Worm (Caenorhabditis elegans) whole organism, L2 larva: ENCODE data around the gene F49F1.7.

Experiments used
- C34F6.9 ChIP-seq: fragments of 150-350 bp; optimal IDR thresholded peaks from 2 replicates; lab custom pipeline; 2014; ENCODE audit warnings: missing biosample characterization, missing genetic modification characterization
- F13H6.1 ChIP-seq: sonication (generic microtip); optimal IDR thresholded peaks from 2 replicates; lab custom pipeline; 2016; ENCODE audit warnings: missing genetic modification characterization, missing compliant biosample characterization
- R02D3.7 ChIP-seq: fragments of 150-350 bp; optimal IDR thresholded peaks from 2 replicates; lab custom pipeline; 2014; ENCODE audit warnings: missing biosample characterization, missing genetic modification characterization
- alr-1 ChIP-seq: fragments of 150-350 bp; optimal IDR thresholded peaks from 2 replicates; lab custom pipeline; 2014; ENCODE audit warnings: missing biosample characterization, missing genetic modification characterization
- aly-2 ChIP-seq: fragments of 150-350 bp; optimal IDR thresholded peaks from 2 replicates; lab custom pipeline; 2014; ENCODE audit warnings: missing biosample characterization, missing genetic modification characterization
- ceh-16 ChIP-seq: fragments of 150-350 bp; optimal IDR thresholded peaks from 2 replicates; lab custom pipeline; 2014; ENCODE audit warnings: missing biosample characterization, missing genetic modification characterization
- ceh-82 ChIP-seq: fragments of 150-350 bp; optimal IDR thresholded peaks from 2 replicates; lab custom pipeline; 2014; ENCODE audit warnings: missing biosample characterization, missing genetic modification characterization
- dmd-4 ChIP-seq: sonication (generic microtip); optimal IDR thresholded peaks from 2 replicates; lab custom pipeline; 2017; ENCODE audit warnings: missing biosample characterization, missing genetic modification characterization
- elt-1 ChIP-seq: fragments of 150-350 bp; optimal IDR thresholded peaks from 2 replicates; lab custom pipeline; 2014; ENCODE audit warnings: missing biosample characterization, missing genetic modification characterization
- fos-1 ChIP-seq: fragments of 150-350 bp; optimal IDR thresholded peaks from 2 replicates; lab custom pipeline; 2014; ENCODE audit warnings: missing biosample characterization, missing genetic modification characterization
- lin-13 ChIP-seq: fragments of 150-350 bp; optimal IDR thresholded peaks from 2 replicates; lab custom pipeline; 2014; ENCODE audit warnings: missing biosample characterization, missing genetic modification reagents, missing genetic modification characterization
- lin-39 ChIP-seq: fragments of 150-350 bp; optimal IDR thresholded peaks from 2 replicates; lab custom pipeline; 2014; ENCODE audit warnings: missing biosample characterization, missing genetic modification reagents, missing genetic modification characterization
- lsy-2 ChIP-seq, 2 experiments: fragments of 150-350 bp in 1 of 2; sonication (generic microtip) in 1 of 2; optimal IDR thresholded peaks; 2 replicates each; lab custom pipeline; 2014 to 2017; ENCODE audit warnings: missing biosample characterization in 2 of 2, missing genetic modification characterization in 2 of 2
- mbf-1 ChIP-seq: sonication (generic microtip); optimal IDR thresholded peaks from 2 replicates; lab custom pipeline; 2017; ENCODE audit warnings: missing biosample characterization, missing genetic modification characterization
- mdl-1 ChIP-seq, 2 experiments: fragments of 150-350 bp in 1 of 2; sonication (generic microtip) in 1 of 2; optimal IDR thresholded peaks; 2 replicates each; lab custom pipeline; 2017; ENCODE audit warnings: missing biosample characterization in 2 of 2, missing genetic modification characterization in 2 of 2
- nhr-10 ChIP-seq: sonication (generic microtip); optimal IDR thresholded peaks from 2 replicates; lab custom pipeline; 2017; ENCODE audit warnings: missing biosample characterization, missing genetic modification characterization
- nhr-11 ChIP-seq: fragments of 150-350 bp; optimal IDR thresholded peaks from 2 replicates; lab custom pipeline; 2014; ENCODE audit warnings: missing biosample characterization, missing genetic modification characterization
- nhr-21 ChIP-seq: fragments of 150-350 bp; optimal IDR thresholded peaks from 2 replicates; lab custom pipeline; 2014; ENCODE audit warnings: missing biosample characterization, missing genetic modification characterization
- nhr-23 ChIP-seq: fragments of 150-350 bp; optimal IDR thresholded peaks from 2 replicates; lab custom pipeline; 2014; ENCODE audit warnings: missing biosample characterization, missing genetic modification reagents, missing genetic modification characterization
- nhr-237 ChIP-seq: fragments of 150-350 bp; optimal IDR thresholded peaks from 2 replicates; lab custom pipeline; 2014; ENCODE audit warnings: missing biosample characterization, missing genetic modification characterization
- nhr-25 ChIP-seq: fragments of 150-350 bp; sonication (generic microtip); optimal IDR thresholded peaks from 3 replicates; lab custom pipeline; 2014; ENCODE audit warnings: missing biosample characterization, missing genetic modification characterization
- nhr-6 ChIP-seq: fragments of 150-350 bp; optimal IDR thresholded peaks from 2 replicates; lab custom pipeline; 2014; ENCODE audit warnings: missing biosample characterization, missing genetic modification characterization
- nhr-77 ChIP-seq: fragments of 150-350 bp; optimal IDR thresholded peaks from 2 replicates; lab custom pipeline; 2014; ENCODE audit warnings: missing biosample characterization, missing genetic modification characterization
- sem-4 ChIP-seq: fragments of 150-350 bp; optimal IDR thresholded peaks from 2 replicates; lab custom pipeline; 2014; ENCODE audit warnings: missing biosample characterization, missing genetic modification reagents, missing genetic modification characterization
- skn-1 ChIP-seq: sonication (generic microtip); optimal IDR thresholded peaks from 2 replicates; lab custom pipeline; 2017; ENCODE audit warnings: missing biosample characterization, missing genetic modification characterization
- sma-3 ChIP-seq: sonication (generic microtip); optimal IDR thresholded peaks from 2 replicates; lab custom pipeline; 2016; ENCODE audit warnings: missing genetic modification reagents, missing genetic modification characterization, missing compliant biosample characterization
- sma-9 ChIP-seq, 2 experiments: fragments of 150-350 bp in 1 of 2; sonication (generic microtip) in 1 of 2; optimal IDR thresholded peaks; 2 replicates each; lab custom pipeline; 2014 to 2016; ENCODE audit warnings: missing genetic modification characterization in 2 of 2, mild to moderate bottlenecking in 1 of 2, missing biosample characterization in 1 of 2, missing compliant biosample characterization in 1 of 2, missing genetic modification reagents in 1 of 2, moderate library complexity in 1 of 2
- unc-39 ChIP-seq: fragments of 150-350 bp; optimal IDR thresholded peaks from 2 replicates; lab custom pipeline; 2014; ENCODE audit warnings: missing biosample characterization, missing genetic modification characterization
- unc-55 ChIP-seq: fragments of 150-350 bp; sonication (generic microtip); optimal IDR thresholded peaks from 3 replicates; lab custom pipeline; 2014; ENCODE audit warnings: missing biosample characterization, missing genetic modification reagents, missing genetic modification characterization
- unc-62 ChIP-seq: fragments of 150-350 bp; optimal IDR thresholded peaks from 2 replicates; lab custom pipeline; 2014; ENCODE audit warnings: missing biosample characterization, missing genetic modification reagents, missing genetic modification characterization
- ztf-11 ChIP-seq: sonication (generic microtip); optimal IDR thresholded peaks from 2 replicates; lab custom pipeline; 2017; ENCODE audit warnings: missing biosample characterization, missing genetic modification characterization
- ztf-4 ChIP-seq: fragments of 150-350 bp; optimal IDR thresholded peaks from 2 replicates; lab custom pipeline; 2014; ENCODE audit warnings: missing biosample characterization, missing genetic modification characterization

The F49F1.7 gene

DNA sequence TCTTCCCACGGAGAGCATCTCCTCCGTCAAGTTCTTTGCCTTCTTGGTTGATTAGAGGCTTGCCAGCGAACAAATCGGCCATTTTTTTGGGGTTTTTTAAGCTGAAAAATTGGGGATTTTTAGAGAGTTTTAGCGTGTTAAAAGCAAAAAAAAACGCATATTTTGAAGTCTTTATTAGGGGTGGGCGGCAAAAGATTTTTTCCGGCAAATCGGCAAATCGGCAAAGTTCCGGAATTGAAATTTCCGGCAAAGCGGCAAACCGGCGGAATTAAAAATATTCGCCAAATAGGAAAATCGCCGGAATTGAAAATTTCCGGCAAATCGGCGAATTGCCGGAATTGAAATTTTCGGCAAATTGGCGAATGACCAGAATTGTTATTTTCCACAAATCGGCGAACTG lies 41.4 kb downstream of the F49F1.7 start, which contains the start of gene C35B1.5:
Gene C35B1.5 (minus strand): TSS at position 101 of the 400 bp plus-strand sequence.
- TF ChIP-seq C34F6.9: no peak
- TF ChIP-seq unc-39 (tag; lab: Kevin White, UChicago): no peak
- TF ChIP-seq lsy-2 (tag; optimal IDR thresholded peaks at IDR 0.05; lab: Kevin White, UChicago): no peak
- no peak for TF ChIP-seq ztf-4 (tag; lab: Kevin White, UChicago)
- TF ChIP-seq sma-3: no peak
- no peak for TF ChIP-seq sem-4
- TF ChIP-seq nhr-6: no peak
- no peak for TF ChIP-seq ceh-82 (tag; lab: Kevin White, UChicago)
- no peak for TF ChIP-seq alr-1 (tag; lab: Kevin White, UChicago)
- no peak for TF ChIP-seq nhr-23
- no peak for TF ChIP-seq skn-1 (tag; lab: Kevin White, UChicago)
- TF ChIP-seq nhr-21 (tag; lab: Kevin White, UChicago): no peak
- no peak for TF ChIP-seq dmd-4
- no peak for TF ChIP-seq nhr-77 (tag; lab: Kevin White, UChicago)
- no peak for TF ChIP-seq mdl-1 (tag; optimal IDR thresholded peaks at IDR 0.05; lab: Kevin White, UChicago)
- no peak for TF ChIP-seq nhr-11 (tag; lab: Kevin White, UChicago)

DNA sequence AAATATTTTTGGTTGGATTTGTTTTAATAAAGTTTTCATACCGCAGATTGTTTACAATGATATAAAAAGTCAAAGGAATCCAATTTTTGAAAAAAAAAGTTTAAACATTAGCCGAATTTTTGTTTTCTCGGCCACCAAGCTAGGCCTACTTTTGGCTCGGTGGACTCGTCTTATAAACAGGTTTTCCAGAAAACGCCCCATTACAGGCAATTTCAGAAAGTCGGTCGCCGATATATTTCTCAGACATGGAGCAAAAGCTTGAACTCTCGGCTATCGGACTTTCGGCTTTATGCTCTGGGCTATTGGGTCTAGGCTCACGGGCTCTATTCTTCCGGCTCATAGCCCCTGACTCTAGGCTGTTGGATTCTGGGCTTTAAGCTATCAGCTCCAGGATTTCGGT lies 42.5 kb downstream of the F49F1.7 start:
- TF ChIP-seq F13H6.1 (tag; lab: Kevin White, UChicago) (no peak), unc-55 (GFP tag; lab: Kevin White, UChicago) (no peak), unc-62 (GFP tag; lab: Kevin White, UChicago) (no peak), nhr-237 (tag; lab: Kevin White, UChicago) (no peak), sma-9 (GFP tag; optimal IDR thresholded peaks at IDR 0.05; lab: Kevin White, UChicago) (no peak), sma-9 (tag; optimal IDR thresholded peaks at IDR 0.05; lab: Kevin White, UChicago) (no peak), dmd-4 (no peak), lsy-2 (tag; optimal IDR thresholded peaks at IDR 0.05; lab: Kevin White, UChicago) (no peak), nhr-25 (tag; lab: Kevin White, UChicago) (no peak), nhr-77 (tag; lab: Kevin White, UChicago) (no peak), lin-13 (GFP tag; lab: Kevin White, UChicago) (no peak), ztf-4 (tag; lab: Kevin White, UChicago) (no peak)
- TF ChIP-seq, all 48 proteins: peak for 0

DNA sequence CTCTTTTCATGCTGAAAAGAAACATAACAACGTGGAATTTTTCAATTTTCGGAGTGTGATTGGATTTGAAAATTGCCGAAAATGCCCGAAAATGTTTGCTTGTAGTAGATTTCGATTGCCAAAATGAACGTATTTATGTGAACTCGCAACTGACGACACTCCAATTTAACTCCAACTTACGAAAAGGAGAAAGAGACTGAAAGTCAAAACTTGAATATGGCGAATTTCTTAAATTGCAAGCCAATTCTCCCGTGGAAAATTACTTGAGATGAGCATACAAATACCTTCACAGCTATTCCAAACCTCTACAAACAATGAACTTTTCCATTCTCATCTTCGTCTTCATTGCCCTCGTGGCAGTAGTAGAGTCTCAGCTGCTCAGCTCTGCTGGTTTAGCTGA lies 43.0 kb downstream of the F49F1.7 start:
- no peak for TF ChIP-seq elt-1 (tag; lab: Kevin White, UChicago)
- no peak for TF ChIP-seq nhr-21 (tag; lab: Kevin White, UChicago)
- TF ChIP-seq nhr-6: no peak
- TF ChIP-seq mbf-1 (tag; lab: Kevin White, UChicago): no peak
- no peak for TF ChIP-seq nhr-10 (tag; lab: Kevin White, UChicago)
- TF ChIP-seq fos-1: no peak
- no peak for TF ChIP-seq mdl-1 (tag; optimal IDR thresholded peaks at IDR 0.05; lab: Kevin White, UChicago)
- no peak for TF ChIP-seq unc-62 (GFP tag; lab: Kevin White, UChicago)
- TF ChIP-seq aly-2 (tag; lab: Kevin White, UChicago): no peak
- no peak for TF ChIP-seq unc-55 (GFP tag; lab: Kevin White, UChicago)
- TF ChIP-seq nhr-77 (tag; lab: Kevin White, UChicago): no peak
- no peak for TF ChIP-seq sma-3
- TF ChIP-seq ceh-16 (tag; lab: Kevin White, UChicago): no peak

DNA sequence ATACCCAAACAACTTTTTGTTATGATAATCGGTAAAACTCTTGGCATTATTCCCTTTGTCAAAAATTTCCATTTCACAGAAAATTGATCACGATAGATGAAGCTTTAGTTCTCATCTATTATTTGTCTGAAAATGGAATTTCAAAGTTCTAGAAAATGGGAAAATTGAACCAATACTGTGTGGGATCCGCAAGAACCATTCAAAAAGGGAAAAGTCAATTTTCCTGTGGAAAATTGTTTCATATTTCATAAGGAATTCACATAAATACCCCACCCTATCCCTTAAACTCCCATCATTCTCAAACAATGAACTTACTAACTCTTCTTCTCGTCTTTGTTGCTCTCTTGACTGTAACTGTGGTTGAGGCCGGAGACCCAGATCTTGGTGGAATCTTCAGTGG lies 44.7 kb downstream of the F49F1.7 start, which contains the start of the genes C35B1.9 and C35B1.3:
Gene C35B1.9 (minus strand): TSS at position 101 of the 400 bp plus-strand sequence.
Gene C35B1.3 (plus strand): TSS at position 306 of the 400 bp plus-strand sequence.
- TF ChIP-seq ztf-4 (tag; lab: Kevin White, UChicago): no peak
- TF ChIP-seq, all 48 proteins: peak for 0

DNA sequence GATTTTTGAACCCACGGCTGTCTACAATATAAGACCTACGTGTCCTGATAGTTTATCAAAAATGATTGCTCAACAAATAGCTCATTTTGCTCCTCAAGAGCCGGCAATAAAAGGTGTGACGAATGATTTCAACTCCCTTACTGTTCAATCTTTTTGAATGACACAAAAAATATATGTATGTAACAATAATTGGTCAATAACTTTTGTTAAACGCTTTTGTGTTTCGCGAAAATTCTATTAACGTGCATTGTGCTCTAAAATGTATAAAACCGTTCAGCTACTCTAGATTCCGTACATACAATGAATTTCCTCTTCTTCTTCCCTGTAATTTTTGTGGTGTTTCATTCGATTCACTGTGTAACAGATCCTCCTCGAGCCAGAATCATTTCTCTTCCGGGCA lies 46.0 kb downstream of the F49F1.7 start, which contains the start of gene C35B1.4:
Gene C35B1.4 (plus strand): TSS at position 301 of the 400 bp plus-strand sequence.
- TF ChIP-seq nhr-6 (no peak), R02D3.7 (tag; lab: Kevin White, UChicago) (no peak), ztf-4 (tag; lab: Kevin White, UChicago) (no peak), elt-1 (tag; lab: Kevin White, UChicago) (no peak), ceh-16 (tag; lab: Kevin White, UChicago) (no peak), nhr-237 (tag; lab: Kevin White, UChicago) (no peak), unc-62 (GFP tag; lab: Kevin White, UChicago) (no peak), C34F6.9 (no peak), mbf-1 (tag; lab: Kevin White, UChicago) (no peak), lsy-2 (tag; optimal IDR thresholded peaks at IDR 0.05; lab: Kevin White, UChicago) (no peak), ztf-11 (tag; lab: Kevin White, UChicago) (no peak), lin-39 (tag; lab: Kevin White, UChicago) (no peak)
